Worm (Caenorhabditis elegans) whole organism, late embryonic: Measurements from ENCODE around the gene srr-9.

ENCODE experiments used
- ama-1 ChIP-seq: fragments of 150-350 bp; optimal IDR thresholded peaks from 2 replicates; lab custom pipeline; 2014
- dmd-4 ChIP-seq: sonication (generic microtip); optimal IDR thresholded peaks from 2 replicates; lab custom pipeline; 2016; ENCODE audit warnings: borderline replicate concordance, missing genetic modification characterization, missing compliant biosample characterization
- fkh-10 ChIP-seq: fragments of 150-350 bp; optimal IDR thresholded peaks from 2 replicates; lab custom pipeline; 2014; ENCODE audit warnings: missing biosample characterization, missing genetic modification reagents, missing genetic modification characterization
- pha-4 ChIP-seq: fragments of 150-350 bp; optimal IDR thresholded peaks from 2 replicates; lab custom pipeline; 2018; ENCODE audit warnings: missing biosample characterization, missing genetic modification reagents, missing genetic modification characterization
- pqm-1 ChIP-seq: sonication (generic microtip); optimal IDR thresholded peaks from 2 replicates; lab custom pipeline; 2016; ENCODE audit warnings: missing genetic modification characterization, missing compliant biosample characterization

DNA sequence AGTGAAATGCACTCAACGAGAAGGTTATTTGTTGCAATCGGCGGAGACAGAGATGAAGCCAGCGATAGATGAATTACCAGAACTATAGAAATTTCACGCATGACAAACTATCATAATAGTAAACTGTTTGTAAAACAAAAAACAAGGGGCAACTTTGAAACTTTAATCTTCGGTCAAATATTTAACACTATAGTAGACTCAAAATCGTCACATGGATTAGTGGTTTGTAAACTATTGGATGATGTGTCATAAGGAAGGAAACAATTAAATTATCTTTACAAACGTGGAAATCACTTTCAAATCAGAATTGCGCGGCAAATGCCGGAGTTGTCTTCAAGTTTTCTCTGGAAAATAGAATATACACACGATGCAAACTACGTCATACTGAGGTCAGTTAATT is 20.2 kb upstream of the srr-9 start, which contains the start of gene ZK105.5:
- TF ChIP-seq ama-1 (lab: Kevin White, UChicago) (no peak), fkh-10 (GFP tag; lab: Kevin White, UChicago) (no peak), dmd-4 (tag; lab: Kevin White, UChicago) (no peak), pqm-1 (tag; lab: Kevin White, UChicago) (no peak), pha-4 (tag; lab: Kevin White, UChicago) (no peak)
